Worm (Caenorhabditis elegans) whole organism, L1 larva: ENCODE measurements around the gene pcp-2.

Source experiments
- dpl-1 ChIP-seq, 3 experiments: fragments of 150-350 bp in 2 of 3; sonication (generic microtip) in 1 of 3; optimal IDR thresholded peaks; 2 replicates each; lab custom pipeline; 2014 to 2017; ENCODE audit warnings: missing biosample characterization in 3 of 3, missing genetic modification characterization in 3 of 3, missing genetic modification reagents in 3 of 3
- efl-3 ChIP-seq: fragments of 200-800 bp; sonication (Bioruptor generic); optimal IDR thresholded peaks from 2 replicates; lab custom pipeline; 2018; ENCODE audit warnings: mild to moderate bottlenecking, missing genetic modification characterization, missing compliant biosample characterization
- egl-13 ChIP-seq: sonication (generic microtip); optimal IDR thresholded peaks from 2 replicates; lab custom pipeline; 2016; ENCODE audit warnings: missing genotype, missing genetic modification reagents, missing genetic modification characterization, missing compliant biosample characterization
- fkh-10 ChIP-seq: sonication (generic microtip); optimal IDR thresholded peaks from 2 replicates; lab custom pipeline; 2017; ENCODE audit warnings: missing biosample characterization, missing genetic modification reagents, missing genetic modification characterization
- lin-13 ChIP-seq: fragments of 150-350 bp; optimal IDR thresholded peaks from 2 replicates; lab custom pipeline; 2014; ENCODE audit warnings: missing biosample characterization, missing genetic modification reagents, missing genetic modification characterization
- nhr-12 ChIP-seq: sonication (generic microtip); optimal IDR thresholded peaks from 2 replicates; lab custom pipeline; 2017; ENCODE audit warnings: missing biosample characterization, missing genetic modification characterization
- nhr-237 ChIP-seq: fragments of 150-350 bp; optimal IDR thresholded peaks from 2 replicates; lab custom pipeline; 2014; ENCODE audit warnings: missing biosample characterization, missing genetic modification characterization
- nhr-28 ChIP-seq: fragments of 150-350 bp; optimal IDR thresholded peaks from 2 replicates; lab custom pipeline; 2014; ENCODE audit warnings: missing biosample characterization, missing genetic modification characterization
- nhr-77 ChIP-seq: fragments of 150-350 bp; optimal IDR thresholded peaks from 2 replicates; lab custom pipeline; 2014; ENCODE audit warnings: missing biosample characterization, missing genetic modification characterization
- nhr-90 ChIP-seq: sonication (generic microtip); optimal IDR thresholded peaks from 2 replicates; lab custom pipeline; 2016; ENCODE audit warnings: mild to moderate bottlenecking, missing genetic modification characterization, missing compliant biosample characterization; ENCODE audit not compliant: poor library complexity
- rnt-1 ChIP-seq: sonication (generic microtip); optimal IDR thresholded peaks from 2 replicates; lab custom pipeline; 2016; ENCODE audit warnings: mild to moderate bottlenecking, missing genetic modification characterization, moderate library complexity, missing compliant biosample characterization
- tbx-2 ChIP-seq: sonication (generic microtip); optimal IDR thresholded peaks from 2 replicates; lab custom pipeline; 2016; ENCODE audit warnings: missing genetic modification characterization, missing compliant biosample characterization
- ztf-4 ChIP-seq: fragments of 150-350 bp; optimal IDR thresholded peaks from 2 replicates; lab custom pipeline; 2014; ENCODE audit warnings: missing biosample characterization, missing genetic modification characterization

- no peak for TF ChIP-seq egl-13 (tag; lab: Kevin White, UChicago)
- no peak for TF ChIP-seq tbx-2
- no peak for TF ChIP-seq fkh-10 (GFP tag; lab: Kevin White, UChicago)
- no peak for TF ChIP-seq ztf-4
- no peak for TF ChIP-seq nhr-77
- TF ChIP-seq nhr-90 (tag; lab: Kevin White, UChicago): no peak
- TF ChIP-seq dpl-1 (GFP tag; optimal IDR thresholded peaks at IDR 0.05; lab: Kevin White, UChicago): no peak
- TF ChIP-seq rnt-1: no peak
- TF ChIP-seq lin-13 (GFP tag; lab: Kevin White, UChicago): no peak
- TF ChIP-seq nhr-28 (tag; lab: Kevin White, UChicago): no peak
- TF ChIP-seq nhr-12: no peak
- TF ChIP-seq nhr-237: no peak
- no peak for TF ChIP-seq efl-3 (GFP tag; lab: Kevin White, UChicago)
Observed at ce11 chrIV:9159863-9160262, 5.1 kb downstream of the pcp-2 start.
